Fruit fly (Drosophila melanogaster): ENCODE results near the gene mad2.

DNA sequence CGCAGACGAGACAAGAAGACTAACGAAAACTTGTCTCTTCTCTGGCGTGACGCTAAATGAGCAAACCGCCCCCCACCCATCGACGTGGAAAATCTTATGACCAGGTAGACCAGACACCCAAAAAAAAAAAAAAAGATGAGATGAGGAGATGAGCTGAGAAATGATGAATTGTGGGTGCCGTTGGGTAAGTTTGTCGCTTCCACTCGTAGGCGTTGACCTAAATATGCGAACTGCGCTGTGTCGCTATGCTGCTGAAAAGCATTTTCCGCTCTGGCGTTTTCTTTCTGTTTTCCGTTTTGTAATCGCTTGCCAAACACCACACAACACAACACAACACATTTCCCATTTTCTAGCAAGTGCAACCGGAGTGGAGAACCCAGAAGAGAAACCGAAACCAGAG is 26.0 kb upstream of the mad2 start:
- no peak for TF ChIP-seq insv (optimal IDR thresholded peaks at IDR 0.05)
- TF ChIP-seq psq (optimal IDR thresholded peaks at IDR 0.05), result no peak
- no peak for TF ChIP-seq h (optimal IDR thresholded peaks at IDR 0.05)

Data from Kc167 (cell line).